Fruit fly (Drosophila melanogaster): ENCODE results near the gene CG6621.

CG6621 gene

DNA sequence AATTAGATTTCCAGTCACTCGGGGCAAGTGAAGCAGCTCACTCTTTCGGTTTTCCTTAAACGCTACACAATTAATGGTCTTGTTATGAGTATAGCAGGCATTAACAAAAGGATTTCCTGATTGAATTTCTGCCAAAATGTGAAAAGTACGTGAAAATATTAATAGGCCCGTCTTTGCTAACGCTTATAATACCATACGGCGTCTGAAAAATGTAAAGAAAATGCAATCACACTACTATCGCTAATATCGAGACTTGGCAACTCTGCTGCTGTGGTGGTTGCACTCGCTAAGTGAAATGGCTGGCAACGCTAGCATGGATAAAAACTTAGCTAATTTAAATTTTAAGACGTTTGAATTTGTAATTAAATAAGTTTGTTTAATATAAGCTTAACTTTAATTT, at the start of gene CG6621 (continued):
- TF ChIP-seq CG33213 (GFP tag; optimal IDR thresholded peaks at IDR 0.05) (peak; percentile 73), CG13424 (tag; optimal IDR thresholded peaks at IDR 0.05) (peak; percentile 16), danr (GFP tag; IDR thresholded peaks at IDR 0.05) (no peak), CG17829 (tag; optimal IDR thresholded peaks at IDR 0.05) (no peak), CG18262 (tag; optimal IDR thresholded peaks at IDR 0.05) (no peak), CG3407 (GFP tag; optimal IDR thresholded peaks at IDR 0.05) (no peak), CG6813 (GFP tag; optimal IDR thresholded peaks at IDR 0.05) (no peak), CG14965 (GFP tag; optimal IDR thresholded peaks at IDR 0.05; ENCODE audit: borderline replicate concordance) (no peak), hkb (optimal IDR thresholded peaks at IDR 0.05) (peak; percentile 28), hkb (GFP tag; IDR thresholded peaks at IDR 0.05) (no peak), CG6765 (GFP tag; optimal IDR thresholded peaks at IDR 0.05) (no peak), Camta (GFP tag; optimal IDR thresholded peaks at IDR 0.05) (no peak), insv (GFP tag; optimal IDR thresholded peaks at IDR 0.05) (no peak), CG4820 (GFP tag; optimal IDR thresholded peaks at IDR 0.05) (no peak), CG12104 (GFP tag; optimal IDR thresholded peaks at IDR 0.05) (no peak), CG7963 (GFP tag; IDR thresholded peaks at IDR 0.05; ENCODE audit: partially characterized antibody) (0 out of 3 replicates have a peak, but pooled peaks have one; percentile 43), CG14014 (GFP tag; IDR thresholded peaks at IDR 0.05) (no peak), CG11723 (GFP tag; optimal IDR thresholded peaks at IDR 0.05) (no peak), Hmr (GFP tag; optimal IDR thresholded peaks at IDR 0.05) (peak; percentile 69), CG14050 (GFP tag; IDR thresholded peaks at IDR 0.05) (no peak), ems (GFP tag; optimal IDR thresholded peaks at IDR 0.05) (peak; percentile 46), oc (tag; optimal IDR thresholded peaks at IDR 0.05) (no peak), CG15601 (tag; optimal IDR thresholded peaks at IDR 0.05) (no peak), CG16813 (GFP tag; IDR thresholded peaks at IDR 0.05; ENCODE audit: partially characterized antibody) (peak; percentile 70), tll (GFP tag; optimal IDR thresholded peaks at IDR 0.05) (no peak), ato (GFP tag; IDR thresholded peaks at IDR 0.05; ENCODE audit: partially characterized antibody) (0 out of 2 replicates have a peak, but pooled peaks have one; percentile 24), az2 (GFP tag; optimal IDR thresholded peaks at IDR 0.05) (no peak), CG18764 (GFP tag; optimal IDR thresholded peaks at IDR 0.05) (no peak), CG7745 (tag; optimal IDR thresholded peaks at IDR 0.05) (no peak), zen (tag; optimal IDR thresholded peaks at IDR 0.05) (peak; percentile 52), hb (GFP tag; IDR thresholded peaks at IDR 0.05; ENCODE audit: partially characterized antibody) (peak; percentile 46; the same call in 1 of the 3 replicates), CG4617 (GFP tag; optimal IDR thresholded peaks at IDR 0.05; ENCODE audit: borderline replicate concordance) (peak; percentile 85), emc (GFP tag; optimal IDR thresholded peaks at IDR 0.05) (no peak), z (GFP tag; IDR thresholded peaks at IDR 0.05) (no peak), CG12942 (GFP tag; optimal IDR thresholded peaks at IDR 0.05) (no peak), jing (GFP tag; optimal IDR thresholded peaks at IDR 0.05) (no peak), CG17568 (GFP tag; optimal IDR thresholded peaks at IDR 0.05) (no peak), CG18011 (GFP tag; optimal IDR thresholded peaks at IDR 0.05) (no peak), CG6854 (GFP tag; optimal IDR thresholded peaks at IDR 0.05) (no peak), crp (GFP tag; optimal IDR thresholded peaks at IDR 0.05) (peak in 1 of 2 experiments; percentile 54), CG6683 (GFP tag; optimal IDR thresholded peaks at IDR 0.05) (no peak), Meics (GFP tag; optimal IDR thresholded peaks at IDR 0.05) (no peak), CG12219 (GFP tag; optimal IDR thresholded peaks at IDR 0.05) (no peak), CG8359 (GFP tag; optimal IDR thresholded peaks at IDR 0.05; ENCODE audit: borderline replicate concordance) (no peak), CG6175 (GFP tag; IDR thresholded peaks at IDR 0.05) (no peak), CG12769 (tag; optimal IDR thresholded peaks at IDR 0.05) (no peak), Nf-YA (GFP tag; IDR thresholded peaks at IDR 0.05) (no peak), Oaz (GFP tag; IDR thresholded peaks at IDR 0.05) (no peak), fu2 (GFP tag; optimal IDR thresholded peaks at IDR 0.05) (no peak), bigmax (GFP tag; optimal IDR thresholded peaks at IDR 0.05) (peak; percentile 10)
